Worm (Caenorhabditis elegans) whole organism, mixed stage, embryonic: ENCODE measurements around the gene ZK370.6.

Source experiments
- ceh-43 ChIP-seq: fragments of 200-800 bp; sonication (Bioruptor generic); optimal IDR thresholded peaks from 2 replicates; lab custom pipeline; 2018; ENCODE audit warnings: mild to moderate bottlenecking, missing genetic modification characterization, moderate library complexity, missing compliant biosample characterization
- drap-1 ChIP-seq: fragments of 200-800 bp; sonication (Bioruptor generic); optimal IDR thresholded peaks from 3 replicates; lab custom pipeline; 2018; ENCODE audit warnings: mild to moderate bottlenecking, missing genetic modification characterization, missing compliant biosample characterization
- elt-3 ChIP-seq: fragments of 150-350 bp; optimal IDR thresholded peaks from 2 replicates; lab custom pipeline; 2014; ENCODE audit warnings: missing biosample characterization, missing genetic modification characterization
- hlh-1 ChIP-seq: fragments of 150-350 bp; optimal IDR thresholded peaks from 2 replicates; lab custom pipeline; 2014; ENCODE audit warnings: missing biosample characterization, missing genetic modification reagents, missing genetic modification characterization
- lin-13 ChIP-seq: fragments of 150-350 bp; optimal IDR thresholded peaks from 2 replicates; lab custom pipeline; 2014; ENCODE audit warnings: missing biosample characterization, missing genetic modification characterization
- lsy-2 ChIP-seq: fragments of 150-350 bp; optimal IDR thresholded peaks from 2 replicates; lab custom pipeline; 2014; ENCODE audit warnings: missing biosample characterization, missing genetic modification characterization
- mab-5 ChIP-seq: fragments of 150-350 bp; optimal IDR thresholded peaks from 2 replicates; lab custom pipeline; 2014; ENCODE audit warnings: missing biosample characterization, missing genetic modification characterization
- nhr-12 ChIP-seq: fragments of 150-350 bp; optimal IDR thresholded peaks from 2 replicates; lab custom pipeline; 2014; ENCODE audit warnings: missing biosample characterization, missing genetic modification characterization
- nhr-237 ChIP-seq: fragments of 150-350 bp; optimal IDR thresholded peaks from 2 replicates; lab custom pipeline; 2014; ENCODE audit warnings: missing biosample characterization, missing genetic modification characterization
- pha-4 ChIP-seq: fragments of 150-350 bp; optimal IDR thresholded peaks from 2 replicates; lab custom pipeline; 2018; ENCODE audit warnings: missing biosample characterization, missing genetic modification reagents, missing genetic modification characterization
- sem-2 ChIP-seq: fragments of 200-800 bp; sonication (Bioruptor generic); optimal IDR thresholded peaks from 2 replicates; lab custom pipeline; 2018; ENCODE audit warnings: mild to moderate bottlenecking, missing genetic modification characterization, missing compliant biosample characterization
- unc-120 ChIP-seq: sonication (generic microtip); optimal IDR thresholded peaks from 2 replicates; lab custom pipeline; 2017; ENCODE audit warnings: missing genetic modification characterization, missing compliant biosample characterization; ENCODE audit not compliant: poor library complexity, severe bottlenecking
- unc-39 ChIP-seq: fragments of 150-350 bp; optimal IDR thresholded peaks from 2 replicates; lab custom pipeline; 2014; ENCODE audit warnings: missing biosample characterization, missing genetic modification characterization
- ztf-11 ChIP-seq: fragments of 150-350 bp; optimal IDR thresholded peaks from 2 replicates; lab custom pipeline; 2014; ENCODE audit warnings: missing biosample characterization, missing genetic modification characterization

DNA sequence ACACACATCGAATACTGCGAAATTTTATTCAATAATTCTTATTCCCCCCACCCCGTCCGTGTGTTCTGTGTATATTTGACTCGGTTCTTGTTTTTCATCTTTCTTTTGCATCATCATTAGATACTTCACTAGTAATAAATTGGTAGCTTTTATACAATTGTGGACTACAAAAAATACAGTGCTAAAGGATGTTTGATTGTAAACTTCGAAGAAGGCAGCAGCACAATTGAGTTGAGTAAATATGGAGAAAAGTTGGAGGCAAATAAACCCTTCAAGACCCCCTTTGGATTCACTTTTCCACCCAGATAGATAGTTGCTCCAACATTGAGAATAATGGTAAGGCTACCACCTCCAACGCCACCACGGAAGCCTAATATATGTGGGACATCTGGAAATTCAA lies 50.3 kb downstream of the ZK370.6 start, which contains the start of gene B0303.7:
- TF ChIP-seq nhr-12 (tag; lab: Kevin White, UChicago), result no peak
- no peak for TF ChIP-seq pha-4
- TF ChIP-seq ceh-43 (GFP tag; lab: Kevin White, UChicago), result no peak
- no peak for TF ChIP-seq sem-2
- TF ChIP-seq nhr-237 (tag; lab: Kevin White, UChicago), result no peak
- no peak for TF ChIP-seq hlh-1 (tag; lab: Kevin White, UChicago)
- TF ChIP-seq ztf-11, result no peak
- TF ChIP-seq unc-39 (tag; lab: Kevin White, UChicago), result no peak
- no peak for TF ChIP-seq lin-13
- TF ChIP-seq elt-3 (tag; lab: Kevin White, UChicago), result no peak
- no peak for TF ChIP-seq mab-5
- no peak for TF ChIP-seq drap-1 (GFP tag; lab: Kevin White, UChicago)
- TF ChIP-seq unc-120 (tag; lab: Kevin White, UChicago), result no peak
- TF ChIP-seq lsy-2, result no peak
